Worm (Caenorhabditis elegans) whole organism, young adult: ENCODE measurements around the gene sru-37.

Source experiments
- Y53F4B.3 ChIP-seq: fragments of 200-800 bp; sonication (Bioruptor generic); IDR thresholded peaks from 2 replicates; pipeline ENCODE4 v1.3.6; 2022; ENCODE audit warnings: missing genetic modification reagents, missing genetic modification characterization, missing compliant biosample characterization
- athp-1 ChIP-seq: sonication (generic microtip); optimal IDR thresholded peaks from 2 replicates; lab custom pipeline; 2017; ENCODE audit warnings: mild to moderate bottlenecking, missing genetic modification characterization, missing compliant biosample characterization
- egl-18 ChIP-seq: fragments of 200-800 bp; sonication (Bioruptor generic); IDR thresholded peaks from 2 replicates; pipeline ENCODE4 v1.3.6; 2022; ENCODE audit warnings: missing genetic modification reagents, missing genetic modification characterization, missing compliant biosample characterization
- gei-17 ChIP-seq: fragments of 200-800 bp; sonication (Bioruptor generic); optimal IDR thresholded peaks from 2 replicates; lab custom pipeline; 2018; ENCODE audit warnings: mild to moderate bottlenecking, missing genetic modification characterization, missing compliant biosample characterization
- him-1 ChIP-seq: sonication (generic microtip); optimal IDR thresholded peaks from 2 replicates; lab custom pipeline; 2016; ENCODE audit warnings: missing genotype, missing genetic modification reagents, missing genetic modification characterization, missing compliant biosample characterization
- hmg-20 ChIP-seq: fragments of 200-800 bp; sonication (Bioruptor generic); IDR thresholded peaks from 2 replicates; pipeline ENCODE4 v1.3.6; 2022; ENCODE audit warnings: missing genetic modification reagents, missing genetic modification characterization, missing compliant biosample characterization
- lsy-27 ChIP-seq: sonication (generic microtip); optimal IDR thresholded peaks from 2 replicates; lab custom pipeline; 2017; ENCODE audit warnings: missing genetic modification characterization, mild to moderate bottlenecking, missing compliant biosample characterization, antibody characterized with exemption, missing genotype, borderline replicate concordance; ENCODE audit not compliant: insufficient read depth
- madf-10 ChIP-seq: sonication (generic microtip); optimal IDR thresholded peaks from 2 replicates; lab custom pipeline; 2016; ENCODE audit warnings: mild to moderate bottlenecking, missing genetic modification characterization, missing compliant biosample characterization
- madf-3 ChIP-seq: fragments of 200-800 bp; sonication (Bioruptor generic); IDR thresholded peaks from 2 replicates; pipeline ENCODE4 v1.3.6; 2022; ENCODE audit warnings: missing genetic modification reagents, missing genetic modification characterization, missing compliant biosample characterization
- nfya-1 ChIP-seq: sonication (generic microtip); optimal IDR thresholded peaks from 2 replicates; lab custom pipeline; 2017; ENCODE audit warnings: antibody characterized with exemption, missing compliant biosample characterization, missing genetic modification characterization, borderline replicate concordance; ENCODE audit not compliant: insufficient read depth
- rec-8 ChIP-seq, 2 experiments: sonication (generic microtip); optimal IDR thresholded peaks; 2 replicates each; lab custom pipeline; 2016; ENCODE audit warnings: mild to moderate bottlenecking in 2 of 2, missing genetic modification characterization in 2 of 2, missing genetic modification reagents in 2 of 2, missing genotype in 2 of 2, missing biosample characterization in 1 of 2, missing compliant biosample characterization in 1 of 2, moderate library complexity in 1 of 2
- repo-1 ChIP-seq: sonication (generic microtip); optimal IDR thresholded peaks from 2 replicates; lab custom pipeline; 2017; ENCODE audit warnings: mild to moderate bottlenecking, missing genetic modification characterization, missing compliant biosample characterization

- TF ChIP-seq egl-18 (GFP tag; lab: Robert Waterston, UW) (no peak), gei-17 (GFP tag; lab: Kevin White, UChicago) (no peak), lsy-27 (tag; lab: Kevin White, UChicago) (no peak), nfya-1 (tag; lab: Kevin White, UChicago) (no peak), madf-10 (tag; lab: Kevin White, UChicago) (no peak), hmg-20 (GFP tag; lab: Robert Waterston, UW) (no peak), rec-8 (tag; optimal IDR thresholded peaks at IDR 0.05; lab: Kevin White, UChicago) (no peak), repo-1 (tag; lab: Kevin White, UChicago) (no peak), him-1 (no peak), madf-3 (GFP tag; lab: Robert Waterston, UW) (no peak), Y53F4B.3 (no peak), athp-1 (tag; lab: Kevin White, UChicago) (no peak)
These were observed 34.0 kb upstream of the sru-37 start for ce11 chrV:9771311-9771710.
